Worm (Caenorhabditis elegans) whole organism, early embryonic: ENCODE data around the gene trmt-10A.

ENCODE experiments used
- B0310.2 ChIP-seq: sonication (generic microtip); optimal IDR thresholded peaks from 2 replicates; lab custom pipeline; 2016; ENCODE audit warnings: mild to moderate bottlenecking, missing genetic modification characterization, missing compliant biosample characterization
- F13C5.2 ChIP-seq: sonication (generic microtip); optimal IDR thresholded peaks from 2 replicates; lab custom pipeline; 2017; ENCODE audit warnings: mild to moderate bottlenecking, missing genetic modification characterization, inconsistent platforms, missing compliant biosample characterization
- aly-1 ChIP-seq: sonication (generic microtip); optimal IDR thresholded peaks from 2 replicates; lab custom pipeline; 2016; ENCODE audit warnings: missing genetic modification characterization, missing compliant biosample characterization
- ama-1 ChIP-seq: fragments of 150-350 bp; optimal IDR thresholded peaks from 2 replicates; lab custom pipeline; 2014
- ceh-13 ChIP-seq: fragments of 200-800 bp; sonication (Bioruptor generic); optimal IDR thresholded peaks from 2 replicates; lab custom pipeline; 2018; ENCODE audit warnings: mild to moderate bottlenecking, missing genetic modification characterization, missing compliant biosample characterization
- ceh-36 ChIP-seq: sonication (generic microtip); optimal IDR thresholded peaks from 2 replicates; lab custom pipeline; 2016; ENCODE audit warnings: missing genetic modification characterization, inconsistent platforms, missing compliant biosample characterization
- ets-7 ChIP-seq: sonication (generic microtip); optimal IDR thresholded peaks from 2 replicates; lab custom pipeline; 2016; ENCODE audit warnings: missing genotype, missing genetic modification characterization, missing compliant biosample characterization
- flt-1 ChIP-seq: fragments of 200-800 bp; sonication (Bioruptor generic); IDR thresholded peaks from 2 replicates; pipeline ENCODE4 v1.3.6; 2022; ENCODE audit warnings: missing genetic modification characterization, missing compliant biosample characterization
- hmbx-1 ChIP-seq: sonication (generic microtip); optimal IDR thresholded peaks from 2 replicates; lab custom pipeline; 2016; ENCODE audit warnings: mild to moderate bottlenecking, missing genetic modification characterization, missing compliant biosample characterization
- hmg-4 ChIP-seq: fragments of 200-800 bp; sonication (Bioruptor generic); optimal IDR thresholded peaks from 2 replicates; lab custom pipeline; 2018; ENCODE audit warnings: mild to moderate bottlenecking, missing genetic modification characterization, missing compliant biosample characterization
- hnd-1 ChIP-seq: sonication (generic microtip); optimal IDR thresholded peaks from 2 replicates; lab custom pipeline; 2016; ENCODE audit warnings: missing genetic modification characterization, missing compliant biosample characterization
- pes-1 ChIP-seq: fragments of 200-800 bp; sonication (Bioruptor generic); IDR thresholded peaks from 2 replicates; pipeline ENCODE4 v1.3.6; 2022; ENCODE audit warnings: missing genetic modification reagents, missing genetic modification characterization, missing compliant biosample characterization
- scrt-1 ChIP-seq: fragments of 200-800 bp; sonication (Bioruptor generic); IDR thresholded peaks from 2 replicates; pipeline ENCODE4 v1.3.6; 2022; ENCODE audit warnings: missing genetic modification characterization, missing compliant biosample characterization
- sea-1 ChIP-seq: fragments of 200-800 bp; sonication (Bioruptor generic); conservative IDR thresholded peaks from 2 replicates; pipeline ENCODE4 v1.3.6; 2022; ENCODE audit warnings: missing genetic modification characterization, missing compliant biosample characterization
- tbx-11 ChIP-seq: fragments of 200-800 bp; sonication (Bioruptor generic); IDR thresholded peaks from 2 replicates; pipeline ENCODE4 v1.3.6; 2022; ENCODE audit warnings: missing genetic modification characterization, missing compliant biosample characterization
- tbx-37 ChIP-seq: fragments of 200-800 bp; sonication (Bioruptor generic); conservative IDR thresholded peaks from 2 replicates; pipeline ENCODE4 v1.3.6; 2022; ENCODE audit warnings: missing genetic modification reagents, missing genetic modification characterization, missing compliant biosample characterization
- tra-4 ChIP-seq: sonication (generic microtip); optimal IDR thresholded peaks from 2 replicates; lab custom pipeline; 2017; ENCODE audit warnings: missing genetic modification characterization, missing compliant biosample characterization

Gene trmt-10A

DNA sequence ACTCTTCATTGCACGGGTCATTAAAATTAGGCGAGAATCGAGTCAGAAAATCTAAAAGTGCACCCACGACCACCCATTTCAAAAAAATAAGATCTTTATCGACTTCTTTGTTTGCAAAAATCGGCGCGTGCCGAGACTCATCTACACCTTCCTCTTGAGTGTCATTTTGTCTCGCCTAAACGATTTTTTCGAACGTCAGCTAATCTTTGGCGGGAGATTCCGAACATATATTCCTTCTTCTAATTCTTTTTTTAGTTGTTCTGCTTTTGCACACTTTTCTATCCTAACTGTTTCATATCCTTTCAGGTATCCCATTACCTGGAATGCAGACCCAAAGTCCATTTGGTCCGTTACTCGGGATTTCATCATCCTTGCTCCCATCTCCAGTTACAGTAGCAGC, 15.8 kb downstream of the trmt-10A start, which contains the start of gene bed-3:
bed-3 (plus strand) TSS at position 301 of the 400 bp plus-strand sequence.
- TF ChIP-seq scrt-1, result no peak
- TF ChIP-seq flt-1 (GFP tag; lab: Robert Waterston, UW), result no peak

DNA sequence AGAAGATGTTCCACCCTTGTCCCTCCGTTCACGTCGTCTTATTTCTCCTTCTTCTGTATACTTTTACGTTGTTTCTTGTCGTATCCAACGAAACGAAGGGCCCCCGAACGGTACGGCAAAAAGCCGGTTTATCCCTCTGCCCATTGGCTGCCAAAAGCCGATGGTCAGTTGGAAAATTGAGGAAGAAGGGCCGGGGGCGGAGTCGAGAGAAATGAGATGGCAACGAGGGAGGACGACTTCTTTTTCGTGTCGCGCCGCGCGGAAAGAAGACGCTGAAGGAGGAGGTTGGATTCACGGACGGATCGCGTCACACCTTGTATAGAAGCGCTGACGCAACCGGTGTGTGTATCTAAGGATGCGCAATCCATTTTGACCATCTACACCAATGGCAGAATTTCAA, 16.9 kb downstream of the trmt-10A start:
- TF ChIP-seq aly-1 (no peak), F13C5.2 (tag; lab: Kevin White, UChicago) (no peak), scrt-1 (no peak), B0310.2 (tag; lab: Kevin White, UChicago) (no peak), sea-1 (GFP tag; lab: Robert Waterston, UW) (no peak), flt-1 (GFP tag; lab: Robert Waterston, UW) (no peak)

DNA sequence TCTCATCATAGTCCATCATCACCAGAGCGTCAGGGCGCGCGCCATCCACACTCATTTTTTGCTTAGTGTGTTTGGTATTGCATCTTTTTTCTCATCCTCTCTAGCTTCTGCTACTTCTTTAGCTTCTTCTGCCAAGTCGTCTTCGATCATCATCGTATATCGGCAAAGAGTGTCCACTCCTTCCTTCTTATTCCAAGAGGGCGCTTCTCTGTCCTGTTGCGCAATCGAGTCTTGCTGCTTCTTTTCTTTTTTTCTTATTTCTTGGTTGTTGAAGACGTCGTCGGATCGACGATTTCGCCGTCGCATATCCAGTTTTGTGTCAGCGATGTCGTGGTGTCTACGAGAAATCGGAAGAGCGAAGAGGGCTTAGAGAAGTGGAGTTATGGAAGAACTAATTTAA, 18.9 kb downstream of the trmt-10A start:
- TF ChIP-seq ceh-36 (tag; lab: Kevin White, UChicago) (no peak), hmbx-1 (tag; lab: Kevin White, UChicago) (no peak), pes-1 (no peak), ama-1 (lab: Kevin White, UChicago) (no peak), hmg-4 (GFP tag; lab: Kevin White, UChicago) (no peak), tbx-11 (GFP tag; lab: Robert Waterston, UW) (no peak), sea-1 (GFP tag; lab: Robert Waterston, UW) (no peak), F13C5.2 (tag; lab: Kevin White, UChicago) (no peak), B0310.2 (tag; lab: Kevin White, UChicago) (no peak), tra-4 (tag; lab: Kevin White, UChicago) (no peak), ets-7 (tag; lab: Kevin White, UChicago) (no peak), hnd-1 (no peak), tbx-37 (no peak), scrt-1 (no peak)

- TF ChIP-seq ceh-36 (tag; lab: Kevin White, UChicago) (no peak), ets-7 (tag; lab: Kevin White, UChicago) (no peak), hmbx-1 (tag; lab: Kevin White, UChicago) (no peak), tbx-11 (GFP tag; lab: Robert Waterston, UW) (no peak), hmg-4 (GFP tag; lab: Kevin White, UChicago) (no peak), aly-1 (no peak), tbx-37 (no peak), ama-1 (lab: Kevin White, UChicago) (no peak), pes-1 (no peak), scrt-1 (no peak), hnd-1 (no peak), B0310.2 (tag; lab: Kevin White, UChicago) (no peak), ceh-13 (no peak), flt-1 (GFP tag; lab: Robert Waterston, UW) (no peak), tra-4 (tag; lab: Kevin White, UChicago) (no peak), F13C5.2 (tag; lab: Kevin White, UChicago) (no peak), sea-1 (GFP tag; lab: Robert Waterston, UW) (no peak)
Observed at ce11 chrIV:9903608-9904007, 28.4 kb downstream of the trmt-10A start, which contains the start of gene best-13. Gene best-13, plus strand, starts transcription at chrIV:9903908.

DNA sequence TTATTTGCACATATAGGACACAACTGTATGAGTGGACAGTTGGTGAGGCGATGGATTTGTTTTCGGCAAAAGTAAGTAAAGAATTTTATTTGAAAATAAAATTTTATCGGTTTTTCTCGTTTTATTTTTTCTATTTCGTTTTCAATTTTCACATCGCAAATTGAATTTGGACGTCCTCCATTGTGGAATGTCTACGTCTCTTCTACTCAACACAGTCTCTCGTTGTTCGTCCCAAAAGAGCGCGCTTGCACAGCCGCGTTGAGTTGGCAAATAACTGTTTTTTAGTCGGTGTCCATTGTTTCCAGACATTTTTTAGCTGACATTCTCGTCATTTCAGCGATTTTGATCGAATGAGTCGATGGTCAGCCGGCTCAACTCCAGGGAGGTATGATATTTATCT, 32.8 kb downstream of the trmt-10A start:
- no peak for TF ChIP-seq sea-1 (GFP tag; lab: Robert Waterston, UW)
- TF ChIP-seq F13C5.2 (tag; lab: Kevin White, UChicago), result no peak
- no peak for TF ChIP-seq pes-1
- no peak for TF ChIP-seq B0310.2 (tag; lab: Kevin White, UChicago)
- no peak for TF ChIP-seq scrt-1
- no peak for TF ChIP-seq ama-1 (lab: Kevin White, UChicago)
- TF ChIP-seq ceh-13, result no peak
- no peak for TF ChIP-seq hmg-4 (GFP tag; lab: Kevin White, UChicago)
- no peak for TF ChIP-seq hmbx-1 (tag; lab: Kevin White, UChicago)
- no peak for TF ChIP-seq flt-1 (GFP tag; lab: Robert Waterston, UW)
- TF ChIP-seq ets-7 (tag; lab: Kevin White, UChicago), result no peak
- no peak for TF ChIP-seq tbx-37
- no peak for TF ChIP-seq ceh-36 (tag; lab: Kevin White, UChicago)
- TF ChIP-seq tra-4 (tag; lab: Kevin White, UChicago), result no peak
- no peak for TF ChIP-seq hnd-1
- no peak for TF ChIP-seq aly-1
- TF ChIP-seq tbx-11 (GFP tag; lab: Robert Waterston, UW), result no peak

DNA sequence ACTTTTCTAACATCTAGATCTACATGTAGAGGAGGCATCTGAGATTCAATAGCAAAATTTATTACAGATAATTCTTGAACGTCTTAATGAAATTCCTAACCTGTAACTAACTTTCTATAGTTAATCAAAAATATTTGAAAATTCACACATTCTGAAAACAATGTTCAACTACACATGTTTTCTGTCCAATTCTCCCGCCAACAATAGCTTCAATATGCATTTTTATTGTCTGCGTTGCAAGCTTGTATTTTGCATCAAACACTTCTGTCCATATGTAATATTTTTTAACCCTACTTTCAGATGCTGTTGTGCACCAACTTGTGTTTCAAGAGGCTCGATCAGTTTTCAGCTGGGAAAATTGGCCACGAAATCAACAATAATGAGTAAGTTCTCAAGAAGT, 33.3 kb downstream of the trmt-10A start, which contains the start of gene tbc-3:
tbc-3 (plus strand) TSS at position 301 of the 400 bp plus-strand sequence.
- TF ChIP-seq ceh-36 (tag; lab: Kevin White, UChicago) (no peak), B0310.2 (tag; lab: Kevin White, UChicago) (no peak), ets-7 (tag; lab: Kevin White, UChicago) (no peak), tbx-37 (no peak), pes-1 (no peak), sea-1 (GFP tag; lab: Robert Waterston, UW) (no peak), tbx-11 (GFP tag; lab: Robert Waterston, UW) (no peak), aly-1 (no peak), hnd-1 (no peak), hmbx-1 (tag; lab: Kevin White, UChicago) (no peak), F13C5.2 (tag; lab: Kevin White, UChicago) (no peak), ceh-13 (no peak), scrt-1 (no peak)

DNA sequence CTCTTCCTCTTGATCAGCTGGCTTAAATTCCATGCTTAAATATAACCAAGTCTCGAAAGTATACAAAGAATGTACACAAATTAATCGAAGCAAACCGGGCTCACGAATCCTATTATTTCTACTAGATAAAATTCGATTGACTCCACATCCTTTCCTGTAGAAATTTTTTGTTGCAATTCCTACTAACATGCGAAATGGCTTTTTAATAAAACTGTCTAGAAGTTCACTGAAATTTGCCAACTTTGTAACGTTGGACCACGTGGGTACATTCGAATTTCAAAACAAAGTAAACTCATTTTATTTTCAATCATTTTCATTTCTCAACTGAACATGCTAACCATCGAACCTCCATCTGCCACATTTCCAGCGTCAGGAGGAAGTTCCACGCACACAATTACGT, 36.9 kb downstream of the trmt-10A start, which contains the start of gene ssp-32:
ssp-32 (plus strand) TSS at position 301 of the 400 bp plus-strand sequence.
- no peak for TF ChIP-seq hnd-1
- TF ChIP-seq tbx-11 (GFP tag; lab: Robert Waterston, UW), result no peak
- TF ChIP-seq aly-1, result no peak
- no peak for TF ChIP-seq ceh-13
- TF ChIP-seq B0310.2 (tag; lab: Kevin White, UChicago), result no peak
- TF ChIP-seq hmg-4 (GFP tag; lab: Kevin White, UChicago), result no peak
- no peak for TF ChIP-seq pes-1
- TF ChIP-seq ama-1 (lab: Kevin White, UChicago), result no peak
- no peak for TF ChIP-seq ceh-36 (tag; lab: Kevin White, UChicago)
- TF ChIP-seq ets-7 (tag; lab: Kevin White, UChicago), result no peak
- TF ChIP-seq scrt-1, result no peak
- TF ChIP-seq sea-1 (GFP tag; lab: Robert Waterston, UW), result no peak
- no peak for TF ChIP-seq flt-1 (GFP tag; lab: Robert Waterston, UW)
- TF ChIP-seq hmbx-1 (tag; lab: Kevin White, UChicago), result no peak
- TF ChIP-seq tbx-37, result no peak
- no peak for TF ChIP-seq tra-4 (tag; lab: Kevin White, UChicago)
